Worm (Caenorhabditis elegans) whole organism, early embryonic: ENCODE data around the gene R07E5.19.

Experiments used
- F13C5.2 ChIP-seq: sonication (generic microtip); optimal IDR thresholded peaks from 2 replicates; lab custom pipeline; 2017; ENCODE audit warnings: mild to moderate bottlenecking, missing genetic modification characterization, inconsistent platforms, missing compliant biosample characterization
- aly-1 ChIP-seq: sonication (generic microtip); optimal IDR thresholded peaks from 2 replicates; lab custom pipeline; 2016; ENCODE audit warnings: missing genetic modification characterization, missing compliant biosample characterization
- ama-1 ChIP-seq: fragments of 150-350 bp; optimal IDR thresholded peaks from 2 replicates; lab custom pipeline; 2014
- hmbx-1 ChIP-seq: sonication (generic microtip); optimal IDR thresholded peaks from 2 replicates; lab custom pipeline; 2016; ENCODE audit warnings: mild to moderate bottlenecking, missing genetic modification characterization, missing compliant biosample characterization
- hnd-1 ChIP-seq: sonication (generic microtip); optimal IDR thresholded peaks from 2 replicates; lab custom pipeline; 2016; ENCODE audit warnings: missing genetic modification characterization, missing compliant biosample characterization
- sea-1 ChIP-seq: fragments of 200-800 bp; sonication (Bioruptor generic); conservative IDR thresholded peaks from 2 replicates; pipeline ENCODE4 v1.3.6; 2022; ENCODE audit warnings: missing genetic modification characterization, missing compliant biosample characterization
- tbx-37 ChIP-seq: fragments of 200-800 bp; sonication (Bioruptor generic); conservative IDR thresholded peaks from 2 replicates; pipeline ENCODE4 v1.3.6; 2022; ENCODE audit warnings: missing genetic modification reagents, missing genetic modification characterization, missing compliant biosample characterization
- tra-4 ChIP-seq: sonication (generic microtip); optimal IDR thresholded peaks from 2 replicates; lab custom pipeline; 2017; ENCODE audit warnings: missing genetic modification characterization, missing compliant biosample characterization

- no peak for TF ChIP-seq F13C5.2
- TF ChIP-seq sea-1 (GFP tag; lab: Robert Waterston, UW) = no peak
- no peak for TF ChIP-seq hnd-1 (tag; lab: Kevin White, UChicago)
- no peak for TF ChIP-seq aly-1
- no peak for TF ChIP-seq tbx-37 (GFP tag; lab: Robert Waterston, UW)
- TF ChIP-seq hmbx-1 (tag; lab: Kevin White, UChicago) = no peak
- TF ChIP-seq tra-4 (tag; lab: Kevin White, UChicago) = no peak
- TF ChIP-seq ama-1 (lab: Kevin White, UChicago) = no peak
Measured at ce11 chrIII:4449357-4449756, 31.5 kb upstream of the R07E5.19 start.
